Fruit fly (Drosophila melanogaster): ENCODE data around the gene CG11537.

Gene CG11537

dm6 chr3L:3143383-3143962 lies at the start of gene CG11537, which contains the start of gene Alg2:
TSS of gene CG11537 (minus strand) at chr3L:3143457.
TSS of gene Alg2 (plus strand) at chr3L:3143808.
- TF ChIP-seq psq (optimal IDR thresholded peaks at IDR 0.05) (no peak), Myc (optimal IDR thresholded peaks at IDR 0.05) (no peak)

- TF ChIP-seq insv (optimal IDR thresholded peaks at IDR 0.05) (peak; percentile 70), ttk (optimal IDR thresholded peaks at IDR 0.05) (no peak)
These were observed 49.7 kb upstream of the CG11537 start, which contains the start of gene Hsp83 for dm6 chr3L:3192912-3193311. TSS of gene Hsp83 (plus strand) at chr3L:3192969.

dm6 chr3L:3192333-3192894 lies 49.2 kb upstream of the CG11537 start, which contains the start of gene CG14965:
TSS of gene CG14965 (minus strand) at chr3L:3192491.
- TF ChIP-seq ttk (optimal IDR thresholded peaks at IDR 0.05), result no peak
- TF ChIP-seq Sin3A (optimal IDR thresholded peaks at IDR 0.05), result no peak
- no peak for TF ChIP-seq h (optimal IDR thresholded peaks at IDR 0.05)
- TF ChIP-seq psq (optimal IDR thresholded peaks at IDR 0.05), result no peak
- no peak for TF ChIP-seq Myc (optimal IDR thresholded peaks at IDR 0.05)
- TF ChIP-seq insv (optimal IDR thresholded peaks at IDR 0.05), result no peak

- no peak for TF ChIP-seq ttk (optimal IDR thresholded peaks at IDR 0.05)
- TF ChIP-seq insv (optimal IDR thresholded peaks at IDR 0.05), result no peak
- no peak for TF ChIP-seq Myc (optimal IDR thresholded peaks at IDR 0.05)
- no peak for TF ChIP-seq Sin3A (optimal IDR thresholded peaks at IDR 0.05)
- TF ChIP-seq h (optimal IDR thresholded peaks at IDR 0.05), result no peak
- no peak for TF ChIP-seq psq (optimal IDR thresholded peaks at IDR 0.05)
These were observed 46.4 kb upstream of the CG11537 start, which contains the start of the genes CG42525 and CG14958 for dm6 chr3L:3189647-3190046. TSS of gene CG42525 (minus strand) at chr3L:3189747. TSS of gene CG14958 (plus strand) at chr3L:3189978.

- TF ChIP-seq h (optimal IDR thresholded peaks at IDR 0.05) (no peak), psq (optimal IDR thresholded peaks at IDR 0.05) (no peak), Sin3A (optimal IDR thresholded peaks at IDR 0.05) (no peak), ttk (optimal IDR thresholded peaks at IDR 0.05) (no peak), Myc (optimal IDR thresholded peaks at IDR 0.05) (no peak), insv (optimal IDR thresholded peaks at IDR 0.05) (no peak)
These were observed 44.0 kb upstream of the CG11537 start, which contains the start of gene CG14957 for dm6 chr3L:3187263-3187662. TSS of gene CG14957 (plus strand) at chr3L:3187563.

dm6 chr3L:3186364-3186763 lies 43.1 kb upstream of the CG11537 start, which contains the start of gene CG32284:
TSS of gene CG32284 (plus strand) at chr3L:3186664.
- no peak for TF ChIP-seq ttk (optimal IDR thresholded peaks at IDR 0.05)

- TF ChIP-seq insv (optimal IDR thresholded peaks at IDR 0.05) (no peak), h (optimal IDR thresholded peaks at IDR 0.05) (no peak)
These were observed 40.8 kb upstream of the CG11537 start, which contains the start of gene CG42494 for dm6 chr3L:3184104-3184503. TSS of gene CG42494 (plus strand) at chr3L:3184404.

- TF ChIP-seq Myc (optimal IDR thresholded peaks at IDR 0.05) (no peak), ttk (optimal IDR thresholded peaks at IDR 0.05) (no peak), psq (optimal IDR thresholded peaks at IDR 0.05) (no peak), Sin3A (optimal IDR thresholded peaks at IDR 0.05) (no peak), h (optimal IDR thresholded peaks at IDR 0.05) (no peak)
These were observed 36.2 kb upstream of the CG11537 start for dm6 chr3L:3179474-3179873.

dm6 chr3L:3178530-3179096 lies 35.4 kb upstream of the CG11537 start, which contains the start of the genes MnM and Girdin:
TSS of gene MnM (minus strand) at chr3L:3178580.
TSS of gene Girdin (plus strand) at chr3L:3178930.
- TF ChIP-seq insv (optimal IDR thresholded peaks at IDR 0.05), result no peak
- no peak for TF ChIP-seq Sin3A (optimal IDR thresholded peaks at IDR 0.05)
- no peak for TF ChIP-seq h (optimal IDR thresholded peaks at IDR 0.05)
- no peak for TF ChIP-seq psq (optimal IDR thresholded peaks at IDR 0.05)
- TF ChIP-seq Myc (optimal IDR thresholded peaks at IDR 0.05), result no peak
- no peak for TF ChIP-seq ttk (optimal IDR thresholded peaks at IDR 0.05)

- TF ChIP-seq Myc (optimal IDR thresholded peaks at IDR 0.05) (no peak), Sin3A (optimal IDR thresholded peaks at IDR 0.05) (no peak), psq (optimal IDR thresholded peaks at IDR 0.05) (no peak), insv (optimal IDR thresholded peaks at IDR 0.05) (no peak), ttk (optimal IDR thresholded peaks at IDR 0.05) (no peak), h (optimal IDR thresholded peaks at IDR 0.05) (no peak)
These were observed 34.6 kb upstream of the CG11537 start for dm6 chr3L:3177872-3178271.

dm6 chr3L:3172445-3172844 lies 29.2 kb upstream of the CG11537 start, which contains the start of gene CG14963:
TSS of gene CG14963 (minus strand) at chr3L:3172545.
- TF ChIP-seq ttk (optimal IDR thresholded peaks at IDR 0.05) (no peak), Sin3A (optimal IDR thresholded peaks at IDR 0.05) (no peak), psq (optimal IDR thresholded peaks at IDR 0.05) (no peak), h (optimal IDR thresholded peaks at IDR 0.05) (no peak), Myc (optimal IDR thresholded peaks at IDR 0.05) (no peak), insv (optimal IDR thresholded peaks at IDR 0.05) (no peak)

- TF ChIP-seq insv (optimal IDR thresholded peaks at IDR 0.05) (no peak), h (optimal IDR thresholded peaks at IDR 0.05) (no peak), Myc (optimal IDR thresholded peaks at IDR 0.05) (no peak), ttk (optimal IDR thresholded peaks at IDR 0.05) (no peak), Sin3A (optimal IDR thresholded peaks at IDR 0.05) (no peak), psq (optimal IDR thresholded peaks at IDR 0.05) (no peak)
These were observed 25.9 kb upstream of the CG11537 start, which contains the start of the genes CG32278 and CG32281 for dm6 chr3L:3169107-3169506. TSS of gene CG32278 (plus strand) at chr3L:3169286. TSS of gene CG32281 (plus strand) at chr3L:3169375.
